Fruit fly (Drosophila melanogaster): ENCODE results near the gene Rfx.

Rfx gene

dm6 chr3R:10407658-10408057, 29.8 kb upstream of the Rfx start:
- no peak for TF ChIP-seq h (GFP tag; optimal IDR thresholded peaks at IDR 0.05)
- TF ChIP-seq dmrt93B (GFP tag; optimal IDR thresholded peaks at IDR 0.05), result no peak
- no peak for TF ChIP-seq Rel (GFP tag; optimal IDR thresholded peaks at IDR 0.05)
- no peak for TF ChIP-seq Rel (tag; optimal IDR thresholded peaks at IDR 0.05)
- TF ChIP-seq woc (GFP tag; optimal IDR thresholded peaks at IDR 0.05), result no peak
- TF ChIP-seq ey (GFP tag; optimal IDR thresholded peaks at IDR 0.05), result no peak
- no peak for TF ChIP-seq Hr83 (GFP tag; optimal IDR thresholded peaks at IDR 0.05; ENCODE audit: poor library complexity, severe bottlenecking)
- no peak for TF ChIP-seq jim (GFP tag; optimal IDR thresholded peaks at IDR 0.05)
- no peak for TF ChIP-seq brk (GFP tag; optimal IDR thresholded peaks at IDR 0.05)
- TF ChIP-seq fru (GFP tag; optimal IDR thresholded peaks at IDR 0.05), result no peak
- TF ChIP-seq lola (GFP tag; optimal IDR thresholded peaks at IDR 0.05), result no peak
- no peak for TF ChIP-seq N (GFP tag; optimal IDR thresholded peaks at IDR 0.05)
- no peak for TF ChIP-seq CrebA (GFP tag; optimal IDR thresholded peaks at IDR 0.05; ENCODE audit: borderline replicate concordance)
- TF ChIP-seq Vsx2 (GFP tag; optimal IDR thresholded peaks at IDR 0.05; ENCODE audit: partially characterized antibody), result no peak
- TF ChIP-seq br (GFP tag; optimal IDR thresholded peaks at IDR 0.05), result no peak

dm6 chr3R:10407066-10407465, 29.2 kb upstream of the Rfx start, which contains the start of gene CG6325:
Gene CG6325 (minus strand): TSS chr3R:10407285.
- TF ChIP-seq Hr83 (GFP tag; optimal IDR thresholded peaks at IDR 0.05; ENCODE audit: poor library complexity, severe bottlenecking), result peak; percentile 19
- TF ChIP-seq Rel (GFP tag; optimal IDR thresholded peaks at IDR 0.05), result no peak
- TF ChIP-seq Rel (tag; optimal IDR thresholded peaks at IDR 0.05), result no peak
- TF ChIP-seq sage (GFP tag; optimal IDR thresholded peaks at IDR 0.05), result no peak
- no peak for TF ChIP-seq N (GFP tag; optimal IDR thresholded peaks at IDR 0.05)
- no peak for TF ChIP-seq GATAd (GFP tag; optimal IDR thresholded peaks at IDR 0.05)
- no peak for TF ChIP-seq lola (GFP tag; optimal IDR thresholded peaks at IDR 0.05)

dm6 chr3R:10403940-10404339, 26.1 kb upstream of the Rfx start:
- TF ChIP-seq jim (GFP tag; optimal IDR thresholded peaks at IDR 0.05), result no peak
- TF ChIP-seq fru (GFP tag; optimal IDR thresholded peaks at IDR 0.05), result no peak
- no peak for TF ChIP-seq dmrt93B (GFP tag; optimal IDR thresholded peaks at IDR 0.05)
- TF ChIP-seq dsf (GFP tag; optimal IDR thresholded peaks at IDR 0.05; ENCODE audit: borderline replicate concordance), result no peak
- TF ChIP-seq CG9705 (GFP tag; optimal IDR thresholded peaks at IDR 0.05), result no peak
- no peak for TF ChIP-seq Hr83 (GFP tag; optimal IDR thresholded peaks at IDR 0.05; ENCODE audit: poor library complexity, severe bottlenecking)
- no peak for TF ChIP-seq Dif (GFP tag; optimal IDR thresholded peaks at IDR 0.05; ENCODE audit: partially characterized antibody)
- TF ChIP-seq OdsH (GFP tag; optimal IDR thresholded peaks at IDR 0.05), result no peak

dm6 chr3R:10400732-10401131, 22.9 kb upstream of the Rfx start, which contains the start of gene mthl11:
Gene mthl11 (plus strand): TSS chr3R:10401032.
- no peak for TF ChIP-seq foxo (GFP tag; optimal IDR thresholded peaks at IDR 0.05)
- TF ChIP-seq CrebA (GFP tag; optimal IDR thresholded peaks at IDR 0.05; ENCODE audit: borderline replicate concordance), result no peak
- TF ChIP-seq Sp1 (GFP tag; optimal IDR thresholded peaks at IDR 0.05), result no peak
- no peak for TF ChIP-seq sage (GFP tag; optimal IDR thresholded peaks at IDR 0.05)
- no peak for TF ChIP-seq Hr78 (GFP tag; optimal IDR thresholded peaks at IDR 0.05)
- TF ChIP-seq Hnf4 (GFP tag; optimal IDR thresholded peaks at IDR 0.05), result no peak
- TF ChIP-seq Mio (GFP tag; optimal IDR thresholded peaks at IDR 0.05), result no peak
- TF ChIP-seq sv (GFP tag; optimal IDR thresholded peaks at IDR 0.05), result no peak
- TF ChIP-seq Dfd (GFP tag; optimal IDR thresholded peaks at IDR 0.05), result no peak
- no peak for TF ChIP-seq Myc (optimal IDR thresholded peaks at IDR 0.05)
- TF ChIP-seq ey (GFP tag; optimal IDR thresholded peaks at IDR 0.05), result no peak
- TF ChIP-seq Rel (GFP tag; optimal IDR thresholded peaks at IDR 0.05), result no peak
- no peak for TF ChIP-seq Rel (tag; optimal IDR thresholded peaks at IDR 0.05)
- TF ChIP-seq Hr83 (GFP tag; optimal IDR thresholded peaks at IDR 0.05; ENCODE audit: poor library complexity, severe bottlenecking), result no peak
- TF ChIP-seq br (GFP tag; optimal IDR thresholded peaks at IDR 0.05), result no peak
- no peak for TF ChIP-seq Dif (GFP tag; optimal IDR thresholded peaks at IDR 0.05; ENCODE audit: partially characterized antibody)
- no peak for TF ChIP-seq OdsH (GFP tag; optimal IDR thresholded peaks at IDR 0.05)
- TF ChIP-seq dl (GFP tag; optimal IDR thresholded peaks at IDR 0.05; ENCODE audit: insufficient read depth in 1 of 2, partially characterized antibody in 2 of 2), result no peak
- no peak for TF ChIP-seq pan (optimal IDR thresholded peaks at IDR 0.05)
- no peak for TF ChIP-seq psq (GFP tag; optimal IDR thresholded peaks at IDR 0.05)

Data from whole organism, wandering third instar larva.